Worm (Caenorhabditis elegans) whole organism, young adult: ENCODE data around the gene F36A4.4.

Experiments used
- F49E8.2 ChIP-seq: sonication (generic microtip); optimal IDR thresholded peaks from 3 replicates; lab custom pipeline; 2017; ENCODE audit warnings: missing genetic modification characterization, mild to moderate bottlenecking, missing compliant biosample characterization, antibody characterized with exemption, moderate library complexity; ENCODE audit not compliant: insufficient read depth
- ama-1 ChIP-seq, 3 experiments: fragments of 150-350 bp in 1 of 3; sonication (generic microtip) in 2 of 3; optimal IDR thresholded peaks; 2 replicates each; lab custom pipeline; 2014 to 2018; ENCODE audit warnings: missing biosample characterization in 2 of 3, missing genetic modification characterization in 2 of 3, missing genetic modification reagents in 2 of 3
- dpl-1 ChIP-seq: fragments of 150-350 bp; optimal IDR thresholded peaks from 2 replicates; lab custom pipeline; 2014; ENCODE audit warnings: missing biosample characterization, missing genetic modification reagents, missing genetic modification characterization
- lin-35 ChIP-seq, 3 experiments: fragments of 150-350 bp in 2 of 3; sonication (generic microtip) in 1 of 3; optimal IDR thresholded peaks; 2 replicates each; lab custom pipeline; 2014 to 2018; ENCODE audit warnings: missing biosample characterization in 3 of 3, missing genetic modification characterization in 3 of 3, missing genetic modification reagents in 3 of 3
- nfya-1 ChIP-seq: sonication (generic microtip); optimal IDR thresholded peaks from 2 replicates; lab custom pipeline; 2017; ENCODE audit warnings: antibody characterized with exemption, missing compliant biosample characterization, missing genetic modification characterization, borderline replicate concordance; ENCODE audit not compliant: insufficient read depth
- nhr-80 ChIP-seq: sonication (generic microtip); optimal IDR thresholded peaks from 2 replicates; lab custom pipeline; 2016; ENCODE audit warnings: missing genetic modification characterization, missing compliant biosample characterization
- repo-1 ChIP-seq: sonication (generic microtip); optimal IDR thresholded peaks from 2 replicates; lab custom pipeline; 2017; ENCODE audit warnings: mild to moderate bottlenecking, missing genetic modification characterization, missing compliant biosample characterization

DNA sequence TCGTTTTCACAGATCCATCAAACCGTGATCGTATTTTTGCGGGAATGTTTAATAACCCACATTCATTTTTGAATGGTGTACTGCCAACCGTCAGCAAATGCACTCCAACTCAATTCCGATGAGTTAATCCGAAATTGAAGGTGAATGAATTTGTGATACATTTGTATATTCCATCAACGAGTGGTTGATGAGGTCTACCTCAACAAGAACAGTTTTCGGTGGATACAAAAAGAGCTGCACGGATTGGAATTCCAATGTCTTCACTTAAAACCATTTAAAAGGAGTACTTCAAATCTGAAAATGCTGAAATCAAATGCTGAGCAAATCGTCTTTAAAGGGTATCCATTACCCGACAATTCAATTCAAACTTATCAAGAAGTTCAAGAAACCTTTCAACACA is 21.8 kb downstream of the F36A4.4 start, which contains the start of gene F15E6.5:
- TF ChIP-seq dpl-1, result no peak
- no peak for TF ChIP-seq nfya-1 (tag; lab: Kevin White, UChicago)
- no peak for TF ChIP-seq lin-35 (GFP tag; optimal IDR thresholded peaks at IDR 0.05; lab: Kevin White, UChicago)
- TF ChIP-seq ama-1 (optimal IDR thresholded peaks at IDR 0.05; lab: Kevin White, UChicago), result no peak
- no peak for TF ChIP-seq ama-1 (GFP tag; optimal IDR thresholded peaks at IDR 0.05; lab: Kevin White, UChicago)
- no peak for TF ChIP-seq repo-1 (tag; lab: Kevin White, UChicago)
- no peak for TF ChIP-seq nhr-80 (tag; lab: Kevin White, UChicago)
- no peak for TF ChIP-seq F49E8.2 (tag; lab: Kevin White, UChicago)
